Worm (Caenorhabditis elegans): ENCODE measurements around the gene ZK1240.5.

ZK1240.5 gene

ce11 chrII:2354476-2354875, 36.7 kb upstream of the ZK1240.5 start, which contains the start of gene F43C11.2:
Gene F43C11.2, plus strand, starts transcription at chrII:2354776.
- TF ChIP-seq nhr-28 (tag; optimal IDR thresholded peaks at IDR 0.05): no peak
- TF ChIP-seq nhr-67 (tag; optimal IDR thresholded peaks at IDR 0.05): no peak
- no peak for TF ChIP-seq lsy-12 (tag; optimal IDR thresholded peaks at IDR 0.05)

- no peak for TF ChIP-seq lin-15B (tag; optimal IDR thresholded peaks at IDR 0.05)
- no peak for TF ChIP-seq nhr-67 (tag; optimal IDR thresholded peaks at IDR 0.05)
- no peak for TF ChIP-seq mdl-1 (tag; optimal IDR thresholded peaks at IDR 0.05)
- TF ChIP-seq ZK546.5 (tag; optimal IDR thresholded peaks at IDR 0.05): no peak
- TF ChIP-seq ama-1 (optimal IDR thresholded peaks at IDR 0.05): no peak
- TF ChIP-seq ceh-9 (tag; optimal IDR thresholded peaks at IDR 0.05): no peak
- TF ChIP-seq pqm-1 (tag; optimal IDR thresholded peaks at IDR 0.05): no peak
- no peak for TF ChIP-seq snpc-4 (tag; optimal IDR thresholded peaks at IDR 0.05)
- no peak for TF ChIP-seq R02D3.7 (tag; optimal IDR thresholded peaks at IDR 0.05)
Observed at ce11 chrII:2353012-2353411, 35.3 kb upstream of the ZK1240.5 start, which contains the start of gene F43C11.3. Gene F43C11.3, plus strand, starts transcription at chrII:2353312.

ce11 chrII:2352546-2352945, 34.8 kb upstream of the ZK1240.5 start, which contains the start of gene F43C11.10:
Gene F43C11.10, minus strand, starts transcription at chrII:2352646.
- TF ChIP-seq nhr-67 (tag; optimal IDR thresholded peaks at IDR 0.05): no peak

- TF ChIP-seq nhr-28 (tag; optimal IDR thresholded peaks at IDR 0.05) (no peak), elt-3 (tag; optimal IDR thresholded peaks at IDR 0.05) (no peak), nhr-76 (tag; optimal IDR thresholded peaks at IDR 0.05) (no peak), nhr-12 (tag; optimal IDR thresholded peaks at IDR 0.05) (no peak), skn-1 (tag; optimal IDR thresholded peaks at IDR 0.05) (no peak), sea-2 (GFP tag; optimal IDR thresholded peaks at IDR 0.05) (no peak), ceh-16 (tag; optimal IDR thresholded peaks at IDR 0.05) (no peak), jun-1 (tag; optimal IDR thresholded peaks at IDR 0.05) (no peak), elt-1 (tag; optimal IDR thresholded peaks at IDR 0.05) (no peak), hmg-11 (tag; optimal IDR thresholded peaks at IDR 0.05) (no peak), tbx-2 (tag; optimal IDR thresholded peaks at IDR 0.05) (no peak), nhr-237 (tag; optimal IDR thresholded peaks at IDR 0.05) (no peak), pqm-1 (tag; optimal IDR thresholded peaks at IDR 0.05) (no peak), lin-15B (tag; optimal IDR thresholded peaks at IDR 0.05) (no peak), mdl-1 (tag; optimal IDR thresholded peaks at IDR 0.05) (no peak), fos-1 (tag; optimal IDR thresholded peaks at IDR 0.05) (no peak), ama-1 (optimal IDR thresholded peaks at IDR 0.05) (no peak), nhr-25 (tag; optimal IDR thresholded peaks at IDR 0.05) (no peak)
Observed at ce11 chrII:2346672-2347071, 28.9 kb upstream of the ZK1240.5 start, which contains the start of gene F43C11.4. Gene F43C11.4, plus strand, starts transcription at chrII:2346972.

ce11 chrII:2342004-2342479, 24.3 kb upstream of the ZK1240.5 start, which contains the start of gene F43C11.6:
Gene F43C11.6, plus strand, starts transcription at chrII:2342429.
- no peak for TF ChIP-seq lsy-12 (tag; optimal IDR thresholded peaks at IDR 0.05)
- TF ChIP-seq ceh-9 (tag; optimal IDR thresholded peaks at IDR 0.05): no peak
- no peak for TF ChIP-seq nhr-76 (tag; optimal IDR thresholded peaks at IDR 0.05)
- no peak for TF ChIP-seq skn-1 (tag; optimal IDR thresholded peaks at IDR 0.05)
- TF ChIP-seq nhr-43 (tag; optimal IDR thresholded peaks at IDR 0.05; ENCODE audit: poor library complexity, severe bottlenecking): no peak
- no peak for TF ChIP-seq nhr-11 (tag; optimal IDR thresholded peaks at IDR 0.05)
- no peak for TF ChIP-seq fkh-10 (GFP tag; optimal IDR thresholded peaks at IDR 0.05)
- TF ChIP-seq daf-12 (tag; optimal IDR thresholded peaks at IDR 0.05): no peak
- TF ChIP-seq elt-3 (tag; optimal IDR thresholded peaks at IDR 0.05): no peak
- no peak for TF ChIP-seq ztf-11 (tag; optimal IDR thresholded peaks at IDR 0.05)
- TF ChIP-seq snpc-4 (tag; optimal IDR thresholded peaks at IDR 0.05): no peak
- TF ChIP-seq jun-1 (tag; optimal IDR thresholded peaks at IDR 0.05): no peak
- TF ChIP-seq elt-2 (tag; optimal IDR thresholded peaks at IDR 0.05): peak; percentile 21
- no peak for TF ChIP-seq ceh-82 (tag; optimal IDR thresholded peaks at IDR 0.05)
- no peak for TF ChIP-seq ceh-28 (tag; optimal IDR thresholded peaks at IDR 0.05)
- TF ChIP-seq egl-27 (tag; optimal IDR thresholded peaks at IDR 0.05): no peak
- no peak for TF ChIP-seq mdl-1 (tag; optimal IDR thresholded peaks at IDR 0.05)
- TF ChIP-seq nhr-28 (tag; optimal IDR thresholded peaks at IDR 0.05): no peak
- TF ChIP-seq unc-62 (GFP tag; optimal IDR thresholded peaks at IDR 0.05): no peak
- no peak for TF ChIP-seq nhr-25 (tag; optimal IDR thresholded peaks at IDR 0.05)
- peak; percentile 37 for TF ChIP-seq lin-39 (tag; optimal IDR thresholded peaks at IDR 0.05)
- no peak for TF ChIP-seq nhr-77 (tag; optimal IDR thresholded peaks at IDR 0.05)
- TF ChIP-seq nhr-12 (tag; optimal IDR thresholded peaks at IDR 0.05): no peak
- no peak for TF ChIP-seq elt-1 (tag; optimal IDR thresholded peaks at IDR 0.05)
- no peak for TF ChIP-seq ZK546.5 (tag; optimal IDR thresholded peaks at IDR 0.05)
- TF ChIP-seq egl-5 (tag; optimal IDR thresholded peaks at IDR 0.05): peak; percentile 21
- TF ChIP-seq tbx-2 (tag; optimal IDR thresholded peaks at IDR 0.05): no peak
- no peak for TF ChIP-seq nhr-237 (tag; optimal IDR thresholded peaks at IDR 0.05)
- TF ChIP-seq pqm-1 (tag; optimal IDR thresholded peaks at IDR 0.05): no peak
- peak; percentile 51 for TF ChIP-seq nfya-1 (tag; optimal IDR thresholded peaks at IDR 0.05; ENCODE audit: insufficient read depth)
- TF ChIP-seq zag-1 (tag; optimal IDR thresholded peaks at IDR 0.05): no peak
- no peak for TF ChIP-seq mml-1 (tag; optimal IDR thresholded peaks at IDR 0.05)
- no peak for TF ChIP-seq nhr-67 (tag; optimal IDR thresholded peaks at IDR 0.05)
- TF ChIP-seq eor-1 (tag; optimal IDR thresholded peaks at IDR 0.05): no peak
- TF ChIP-seq R02D3.7 (tag; optimal IDR thresholded peaks at IDR 0.05): peak; percentile 87
- peak; percentile 63 for TF ChIP-seq lin-15B (tag; optimal IDR thresholded peaks at IDR 0.05)
- TF ChIP-seq aly-2 (tag; optimal IDR thresholded peaks at IDR 0.05): no peak

Measured in whole organism, L3 larva.